Fruit fly (Drosophila melanogaster) whole organism, adult: ENCODE results near the gene CG9727.

Experiments
- CG11617 ChIP-seq: fragments of 200-800 bp; sonication (Bioruptor generic); optimal IDR thresholded peaks from 2 replicates; lab custom pipeline; 2017; ENCODE audit warnings: mild to moderate bottlenecking, missing biosample characterization, missing genetic modification reagents, missing genetic modification characterization
- CG12768 ChIP-seq: fragments of 200-800 bp; sonication (Bioruptor generic); optimal IDR thresholded peaks from 2 replicates; lab custom pipeline; 2017; ENCODE audit warnings: missing biosample characterization, missing genetic modification characterization, mild to moderate bottlenecking, moderate library complexity, missing genetic modification reagents
- CG14711 ChIP-seq: fragments of 200-800 bp; sonication (Bioruptor generic); optimal IDR thresholded peaks from 2 replicates; lab custom pipeline; 2018; ENCODE audit warnings: missing biosample characterization, mild to moderate bottlenecking, missing genetic modification characterization, moderate library complexity
- CG1620 ChIP-seq: fragments of 200-800 bp; sonication (Bioruptor generic); optimal IDR thresholded peaks from 2 replicates; lab custom pipeline; 2016; ENCODE audit warnings: missing biosample characterization, missing genetic modification characterization
- CG33017 ChIP-seq: fragments of 200-800 bp; sonication (Bioruptor generic); optimal IDR thresholded peaks from 2 replicates; lab custom pipeline; 2018; ENCODE audit warnings: missing biosample characterization, mild to moderate bottlenecking, missing genetic modification characterization, moderate library complexity
- CG5204 ChIP-seq: fragments of 200-800 bp; sonication (Bioruptor generic); optimal IDR thresholded peaks from 2 replicates; lab custom pipeline; 2016; ENCODE audit warnings: missing biosample characterization, missing genetic modification characterization
- CG7045 ChIP-seq: fragments of 200-800 bp; sonication (Bioruptor generic); optimal IDR thresholded peaks from 2 replicates; lab custom pipeline; 2017; ENCODE audit warnings: missing biosample characterization, mild to moderate bottlenecking, missing genetic modification characterization
- Crg-1 ChIP-seq: fragments of 200-800 bp; sonication (Bioruptor generic); optimal IDR thresholded peaks from 2 replicates; lab custom pipeline; 2016; ENCODE audit warnings: missing biosample characterization, missing genetic modification characterization
- Mnt ChIP-seq: fragments of 200-800 bp; sonication (Bioruptor generic); optimal IDR thresholded peaks from 2 replicates; lab custom pipeline; 2016; ENCODE audit warnings: missing biosample characterization, mild to moderate bottlenecking, missing genetic modification characterization
- cic ChIP-seq: fragments of 200-800 bp; sonication (Bioruptor generic); optimal IDR thresholded peaks from 2 replicates; lab custom pipeline; 2017; ENCODE audit warnings: missing biosample characterization, mild to moderate bottlenecking, missing genetic modification characterization, moderate library complexity
- cnc ChIP-seq, 2 experiments: fragments of >200 bp; optimal IDR thresholded peaks; 2 replicates each; lab custom pipeline; 2017
- kay ChIP-seq: fragments of 200-800 bp; sonication (Bioruptor generic); peaks from one replicate; lab custom pipeline; 2016; ENCODE audit warnings: missing biosample characterization, missing genetic modification characterization, borderline replicate concordance
- ovo ChIP-seq: fragments of 200-800 bp; sonication (Bioruptor generic); optimal IDR thresholded peaks from 2 replicates; lab custom pipeline; 2016; ENCODE audit warnings: missing biosample characterization, missing genetic modification characterization
- tj ChIP-seq: fragments of 200-800 bp; sonication (Bioruptor generic); optimal IDR thresholded peaks from 3 replicates; lab custom pipeline; 2017; ENCODE audit warnings: missing biosample characterization, mild to moderate bottlenecking, missing genetic modification characterization, moderate library complexity
- toe ChIP-seq: fragments of 200-800 bp; sonication (Bioruptor generic); optimal IDR thresholded peaks from 2 replicates; lab custom pipeline; 2016; ENCODE audit warnings: missing biosample characterization, missing genetic modification characterization

CG9727 gene

DNA sequence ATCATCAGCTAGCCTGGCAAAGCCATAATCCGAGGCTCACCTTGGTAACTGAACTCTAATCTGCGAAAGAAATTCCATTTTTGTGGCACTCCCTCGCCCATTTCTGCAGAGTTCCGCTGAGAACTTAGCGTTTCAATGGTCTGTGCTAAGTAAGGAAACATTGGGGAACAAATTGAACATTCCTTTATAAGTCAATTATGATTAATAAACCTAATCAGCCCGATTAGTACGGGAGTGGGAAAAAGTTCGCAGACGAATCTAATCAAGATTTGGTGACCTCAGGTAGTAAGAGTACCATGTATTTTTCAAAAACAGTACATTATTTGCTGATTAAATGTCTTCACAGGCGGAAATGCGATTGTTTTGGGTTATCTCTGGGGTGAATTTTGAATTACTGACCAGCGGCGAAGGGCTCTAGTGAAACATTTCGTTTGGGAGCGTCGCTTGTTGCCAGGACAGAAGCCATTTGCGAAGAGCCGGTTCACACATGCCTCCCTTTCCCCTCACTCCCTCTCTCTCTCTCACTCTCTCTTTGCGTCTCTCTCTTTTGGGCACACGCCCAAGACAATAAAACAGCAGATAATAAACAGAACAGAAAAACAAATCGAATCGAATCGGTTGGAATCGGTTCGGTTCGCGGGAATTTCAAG, 53.8 kb downstream of the CG9727 start:
- peak; percentile 13 for TF ChIP-seq cic (GFP tag; lab: Kevin White, UChicago)
- TF ChIP-seq cnc (optimal IDR thresholded peaks at IDR 0.05; lab: Kevin White, UChicago): no peak

DNA sequence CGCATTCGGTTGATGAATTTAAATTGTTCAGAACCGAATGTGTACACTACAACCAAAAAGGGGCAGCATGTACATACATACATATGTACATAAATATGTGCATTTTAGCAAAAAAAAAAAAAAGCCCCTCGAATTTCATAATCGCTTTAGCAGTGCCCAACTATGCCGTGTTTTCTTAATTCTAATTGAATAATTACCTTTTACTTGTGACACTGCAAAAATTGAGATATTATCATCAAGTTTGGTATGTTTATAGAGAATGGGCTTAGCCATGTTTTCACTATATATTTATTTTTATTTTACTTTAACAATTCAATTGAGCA, 55.0 kb downstream of the CG9727 start:
- no peak for TF ChIP-seq CG11617 (GFP tag; lab: Kevin White, UChicago)
- no peak for TF ChIP-seq cic (GFP tag; lab: Kevin White, UChicago)
- no peak for TF ChIP-seq CG7045 (GFP tag; lab: Kevin White, UChicago)
- no peak for TF ChIP-seq CG33017 (tag; lab: Kevin White, UChicago)
- no peak for TF ChIP-seq Crg-1
- TF ChIP-seq CG5204 (GFP tag; lab: Kevin White, UChicago): no peak
- no peak for TF ChIP-seq cnc (optimal IDR thresholded peaks at IDR 0.05; lab: Kevin White, UChicago)
- TF ChIP-seq tj (GFP tag; lab: Kevin White, UChicago): no peak

DNA sequence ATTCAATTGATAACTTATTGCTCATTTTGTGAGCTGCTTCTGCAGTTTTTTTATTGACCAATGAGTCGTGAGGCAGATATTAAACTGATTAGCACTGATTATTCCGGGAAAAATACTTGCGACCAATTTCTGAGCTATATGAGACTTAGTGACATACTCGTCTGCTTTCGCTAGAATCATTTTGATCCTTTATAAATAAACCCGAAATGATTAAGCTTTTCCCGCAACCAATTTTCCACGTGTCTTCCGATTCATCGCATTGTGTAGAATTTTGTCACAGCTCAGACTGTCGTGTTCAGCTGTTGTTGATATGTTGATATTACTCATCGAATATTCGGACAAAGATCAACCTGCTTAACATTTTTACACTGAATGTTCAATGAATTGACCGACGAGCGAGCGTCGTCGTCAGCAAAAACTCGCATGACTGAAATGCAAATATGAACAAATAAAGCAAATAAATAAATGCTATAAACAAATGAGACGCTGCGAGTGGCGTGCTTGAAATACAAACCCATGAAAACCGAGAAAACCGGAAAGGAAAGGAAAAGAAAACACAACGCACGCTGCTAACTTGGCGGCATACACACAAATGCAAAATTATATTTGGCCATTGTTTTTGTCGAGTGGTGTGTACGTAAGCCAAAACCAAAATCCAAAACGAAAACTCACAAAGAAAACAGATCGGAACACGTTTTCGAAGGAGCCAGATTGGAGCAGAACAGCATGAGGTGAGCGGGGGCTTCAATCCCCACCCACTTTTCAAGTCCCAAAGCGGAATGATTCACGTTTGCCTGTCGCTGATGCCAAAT, 55.6 kb downstream of the CG9727 start:
- peak; percentile 48 for TF ChIP-seq cic (GFP tag; lab: Kevin White, UChicago)
- peak; percentile 8 for TF ChIP-seq CG14711
- TF ChIP-seq CG33017 (tag; lab: Kevin White, UChicago): no peak
- peak; percentile 90 for TF ChIP-seq tj (GFP tag; lab: Kevin White, UChicago)
- TF ChIP-seq CG1620: no peak
- TF ChIP-seq ovo (GFP tag; lab: Kevin White, UChicago): peak; percentile 7
- TF ChIP-seq Mnt (GFP tag; lab: Kevin White, UChicago): peak; percentile 19
- no peak for TF ChIP-seq CG7045 (GFP tag; lab: Kevin White, UChicago)
- peak; percentile 10 for TF ChIP-seq CG12768 (GFP tag; lab: Kevin White, UChicago)
- TF ChIP-seq kay (GFP tag; lab: Kevin White, UChicago): peak; percentile 92
- no peak for TF ChIP-seq toe (GFP tag; lab: Kevin White, UChicago)
